Worm (Caenorhabditis elegans): ENCODE measurements around the gene phf-10.

The phf-10 gene

DNA sequence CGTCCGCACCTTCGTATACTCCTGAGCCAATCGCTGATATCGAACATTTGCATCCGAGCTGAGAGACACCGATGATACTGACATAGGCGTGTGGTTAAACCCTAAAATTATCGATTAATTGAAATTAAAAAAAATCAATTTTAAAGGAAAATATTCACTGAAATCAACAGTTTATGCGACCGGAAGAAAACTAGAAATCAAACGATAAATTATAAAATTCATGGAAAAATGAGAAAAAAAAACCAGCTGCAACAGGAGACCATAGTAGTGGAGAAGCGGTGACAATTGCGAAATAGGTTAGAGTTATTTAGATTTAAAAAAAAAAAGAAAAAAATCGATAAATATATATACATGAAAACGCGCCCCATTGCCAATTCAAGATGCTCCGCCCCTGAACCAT, 6.8 kb downstream of the phf-10 start, which contains the start of gene F33E11.3:
TSS of gene F33E11.3 (minus strand) at position 101 of the 400 bp plus-strand sequence.
- TF ChIP-seq K09A11.1 (tag; optimal IDR thresholded peaks at IDR 0.05; ENCODE audit: insufficient read depth) (no peak), K02D7.2 (tag; optimal IDR thresholded peaks at IDR 0.05) (no peak), C38D4.7 (GFP tag; optimal IDR thresholded peaks at IDR 0.05) (no peak), madf-2 (tag; optimal IDR thresholded peaks at IDR 0.05) (no peak), syd-9 (tag; optimal IDR thresholded peaks at IDR 0.05) (no peak), ttx-3 (tag; optimal IDR thresholded peaks at IDR 0.05) (no peak), fkh-10 (GFP tag; optimal IDR thresholded peaks at IDR 0.05) (no peak), elt-4 (tag; optimal IDR thresholded peaks at IDR 0.05) (no peak), npax-4 (tag; optimal IDR thresholded peaks at IDR 0.05) (no peak), nhr-232 (tag; optimal IDR thresholded peaks at IDR 0.05) (no peak), C08G9.2 (tag; optimal IDR thresholded peaks at IDR 0.05) (no peak), che-1 (tag; optimal IDR thresholded peaks at IDR 0.05) (no peak), tbx-7 (tag; optimal IDR thresholded peaks at IDR 0.05) (no peak)

DNA sequence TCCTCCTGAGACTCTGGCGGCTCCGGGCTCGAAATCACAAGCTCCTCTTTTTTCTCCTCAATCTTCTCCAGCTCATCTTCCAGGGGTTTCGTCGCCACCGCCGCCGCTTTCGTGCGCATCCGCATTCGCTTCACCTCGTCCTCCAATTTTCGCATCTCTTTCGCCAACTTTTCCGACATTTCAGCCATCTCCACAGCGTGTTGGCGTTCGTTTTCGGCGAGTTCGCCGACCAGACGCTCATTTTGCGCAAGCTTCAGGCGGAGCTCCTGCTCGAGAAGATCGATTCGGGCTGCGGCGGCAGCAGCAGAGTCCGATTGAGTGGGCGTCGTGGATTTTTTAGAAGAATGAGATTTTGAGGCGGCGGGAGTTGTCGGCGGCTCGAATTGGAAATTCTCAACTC, 8.1 kb downstream of the phf-10 start:
- TF ChIP-seq pax-1 (tag; optimal IDR thresholded peaks at IDR 0.05) (no peak), elt-4 (tag; optimal IDR thresholded peaks at IDR 0.05) (peak; percentile 89)

ce11 chrV:298395-298794, 13.0 kb downstream of the phf-10 start:
- no peak for TF ChIP-seq mec-3 (tag; optimal IDR thresholded peaks at IDR 0.05; ENCODE audit: borderline replicate concordance)
- TF ChIP-seq fax-1 (tag; optimal IDR thresholded peaks at IDR 0.05), result no peak
- no peak for TF ChIP-seq npax-4 (tag; optimal IDR thresholded peaks at IDR 0.05)
- no peak for TF ChIP-seq elt-4 (tag; optimal IDR thresholded peaks at IDR 0.05)
- no peak for TF ChIP-seq dmd-4 (tag; optimal IDR thresholded peaks at IDR 0.05; ENCODE audit: borderline replicate concordance)
- TF ChIP-seq ttx-3 (tag; optimal IDR thresholded peaks at IDR 0.05), result no peak
- TF ChIP-seq ama-1 (optimal IDR thresholded peaks at IDR 0.05), result no peak
- TF ChIP-seq nfya-1 (tag; optimal IDR thresholded peaks at IDR 0.05), result no peak
- TF ChIP-seq pha-4 (tag; optimal IDR thresholded peaks at IDR 0.05), result no peak
- no peak for TF ChIP-seq odd-2 (tag; optimal IDR thresholded peaks at IDR 0.05)
- TF ChIP-seq madf-2 (tag; optimal IDR thresholded peaks at IDR 0.05), result no peak
- no peak for TF ChIP-seq C38D4.7 (GFP tag; optimal IDR thresholded peaks at IDR 0.05)

ce11 chrV:297424-297991, 13.9 kb downstream of the phf-10 start, which contains the start of gene F33E11.2:
Gene F33E11.2 (plus strand): TSS chrV:297947.
- no peak for TF ChIP-seq nhr-232 (tag; optimal IDR thresholded peaks at IDR 0.05)
- TF ChIP-seq ceh-14 (tag; optimal IDR thresholded peaks at IDR 0.05), result no peak
- no peak for TF ChIP-seq dmd-4 (tag; optimal IDR thresholded peaks at IDR 0.05; ENCODE audit: borderline replicate concordance)
- no peak for TF ChIP-seq K09A11.1 (tag; optimal IDR thresholded peaks at IDR 0.05; ENCODE audit: insufficient read depth)
- TF ChIP-seq ceh-9 (tag; optimal IDR thresholded peaks at IDR 0.05), result no peak
- TF ChIP-seq elt-4 (tag; optimal IDR thresholded peaks at IDR 0.05), result no peak
- TF ChIP-seq eyg-1 (tag; optimal IDR thresholded peaks at IDR 0.05), result no peak
- TF ChIP-seq pag-3 (tag; optimal IDR thresholded peaks at IDR 0.05; ENCODE audit: borderline replicate concordance), result no peak
- no peak for TF ChIP-seq pha-4 (tag; optimal IDR thresholded peaks at IDR 0.05)
- TF ChIP-seq unc-55 (GFP tag; optimal IDR thresholded peaks at IDR 0.05), result no peak
- no peak for TF ChIP-seq fax-1 (tag; optimal IDR thresholded peaks at IDR 0.05)
- TF ChIP-seq npax-4 (tag; optimal IDR thresholded peaks at IDR 0.05), result no peak
- no peak for TF ChIP-seq unc-3 (GFP tag; conservative IDR thresholded peaks at IDR 0.05)
- TF ChIP-seq unc-3 (tag; optimal IDR thresholded peaks at IDR 0.05), result no peak
- TF ChIP-seq hlh-13 (GFP tag; optimal IDR thresholded peaks at IDR 0.05), result no peak
- no peak for TF ChIP-seq pha-2 (tag; optimal IDR thresholded peaks at IDR 0.05)

DNA sequence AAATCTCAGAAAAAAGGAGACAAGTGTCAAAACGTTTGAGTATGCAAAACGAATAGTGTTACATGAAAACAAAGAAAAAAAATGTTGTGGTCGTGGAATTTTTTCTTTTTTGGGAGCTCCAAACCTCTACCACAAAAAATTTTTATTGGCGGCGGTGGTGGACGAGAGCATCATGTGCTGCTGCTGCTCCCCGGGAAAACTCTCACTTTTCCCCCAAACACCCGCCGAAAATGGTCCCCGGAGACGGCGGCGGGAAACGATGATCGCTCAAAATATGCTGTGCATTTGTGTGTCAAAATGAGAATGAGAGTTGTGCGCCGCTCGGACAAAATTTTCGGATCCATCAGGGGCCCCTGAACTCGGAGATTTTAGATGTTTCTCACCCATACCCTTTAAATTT, 15.6 kb downstream of the phf-10 start:
- TF ChIP-seq pat-9 (tag; optimal IDR thresholded peaks at IDR 0.05) (no peak), dmd-4 (tag; optimal IDR thresholded peaks at IDR 0.05; ENCODE audit: borderline replicate concordance) (no peak), lim-6 (tag; optimal IDR thresholded peaks at IDR 0.05) (no peak), pag-3 (tag; optimal IDR thresholded peaks at IDR 0.05; ENCODE audit: borderline replicate concordance) (no peak), ceh-24 (tag; optimal IDR thresholded peaks at IDR 0.05) (no peak), tbx-2 (tag; optimal IDR thresholded peaks at IDR 0.05) (no peak), elt-4 (tag; optimal IDR thresholded peaks at IDR 0.05) (no peak), ceh-9 (tag; optimal IDR thresholded peaks at IDR 0.05) (no peak), npax-4 (tag; optimal IDR thresholded peaks at IDR 0.05) (no peak), dve-1 (tag; optimal IDR thresholded peaks at IDR 0.05) (no peak), unc-86 (tag; optimal IDR thresholded peaks at IDR 0.05) (no peak), ceh-18 (tag; optimal IDR thresholded peaks at IDR 0.05) (no peak), mec-3 (tag; optimal IDR thresholded peaks at IDR 0.05; ENCODE audit: borderline replicate concordance) (no peak), che-1 (tag; optimal IDR thresholded peaks at IDR 0.05) (no peak), madf-2 (tag; optimal IDR thresholded peaks at IDR 0.05) (no peak), hlh-13 (GFP tag; optimal IDR thresholded peaks at IDR 0.05) (no peak), pros-1 (tag; optimal IDR thresholded peaks at IDR 0.05) (no peak)

All from whole organism, late embryonic.